Fruit fly (Drosophila melanogaster) whole organism, embryonic: Measurements from ENCODE around the gene CG9130.

Source experiments
- Aef1 ChIP-seq: fragments of 200-800 bp; sonication (Bioruptor generic); IDR thresholded peaks from 3 replicates; pipeline ENCODE4 v1.3.6; 2022; ENCODE audit warnings: missing biosample characterization, missing genetic modification characterization
- CG10209 ChIP-seq: fragments of 200-800 bp; sonication (Bioruptor generic); optimal IDR thresholded peaks from 3 replicates; lab custom pipeline; 2017; ENCODE audit warnings: missing biosample characterization, mild to moderate bottlenecking, missing genetic modification characterization, missing genetic modification reagents
- CG10267 ChIP-seq: fragments of 200-800 bp; sonication (Bioruptor generic); optimal IDR thresholded peaks from 2 replicates; lab custom pipeline; 2018; ENCODE audit warnings: missing biosample characterization, mild to moderate bottlenecking, missing genetic modification characterization, moderate library complexity
- CG11093 ChIP-seq: fragments of 200-800 bp; sonication (Bioruptor generic); IDR thresholded peaks from 3 replicates; pipeline ENCODE4 v1.3.6; 2022; ENCODE audit warnings: missing biosample characterization, missing genetic modification characterization
- CG11695 ChIP-seq: fragments of 200-800 bp; sonication (Bioruptor generic); IDR thresholded peaks from 3 replicates; pipeline ENCODE4 v1.3.6; 2022; ENCODE audit warnings: missing biosample characterization, missing genetic modification characterization
- CG11723 ChIP-seq: fragments of 200-800 bp; sonication (Bioruptor generic); optimal IDR thresholded peaks from 2 replicates; lab custom pipeline; 2017; ENCODE audit warnings: missing biosample characterization, mild to moderate bottlenecking, missing genetic modification characterization
- CG1233 ChIP-seq: fragments of 200-800 bp; sonication (Bioruptor generic); optimal IDR thresholded peaks from 4 replicates; lab custom pipeline; 2018; ENCODE audit warnings: missing biosample characterization, mild to moderate bottlenecking, missing genetic modification characterization
- CG17328 ChIP-seq: fragments of 200-800 bp; sonication (Bioruptor generic); IDR thresholded peaks from 2 replicates; pipeline ENCODE4 v1.3.6; 2022; ENCODE audit warnings: missing biosample characterization, missing genetic modification characterization
- CG17568 ChIP-seq: fragments of 200-800 bp; sonication (Bioruptor generic); optimal IDR thresholded peaks from 2 replicates; lab custom pipeline; 2018; ENCODE audit warnings: missing biosample characterization, mild to moderate bottlenecking, missing genetic modification characterization, moderate library complexity
- CG2116 ChIP-seq: fragments of 200-800 bp; sonication (Bioruptor generic); optimal IDR thresholded peaks from 3 replicates; lab custom pipeline; 2018; ENCODE audit warnings: missing biosample characterization, mild to moderate bottlenecking, missing genetic modification characterization
- CG2202 ChIP-seq: fragments of 200-800 bp; sonication (Bioruptor generic); optimal IDR thresholded peaks from 2 replicates; lab custom pipeline; 2018; ENCODE audit warnings: missing biosample characterization, mild to moderate bottlenecking, missing genetic modification characterization
- CG2875 ChIP-seq: fragments of 200-800 bp; sonication (Bioruptor generic); optimal IDR thresholded peaks from 2 replicates; lab custom pipeline; 2017; ENCODE audit warnings: missing biosample characterization, mild to moderate bottlenecking, missing genetic modification characterization, missing genetic modification reagents
- CG31224 ChIP-seq: fragments of 200-800 bp; sonication (Bioruptor generic); IDR thresholded peaks from 2 replicates; pipeline ENCODE4 v1.3.6; 2022; ENCODE audit warnings: missing biosample characterization, missing genetic modification characterization
- CG32767 ChIP-seq: fragments of 200-800 bp; sonication (Bioruptor generic); IDR thresholded peaks from 2 replicates; pipeline ENCODE4 v1.3.6; 2022; ENCODE audit warnings: missing biosample characterization, missing genetic modification characterization
- CG3995 ChIP-seq: fragments of 200-800 bp; sonication (Bioruptor generic); optimal IDR thresholded peaks from 3 replicates; lab custom pipeline; 2016; ENCODE audit warnings: missing biosample characterization, missing genetic modification characterization
- CG4282 ChIP-seq: fragments of 200-800 bp; sonication (Bioruptor generic); optimal IDR thresholded peaks from 2 replicates; lab custom pipeline; 2016; ENCODE audit warnings: missing biosample characterization, missing genetic modification characterization
- CG4707 ChIP-seq: fragments of 200-800 bp; sonication (Bioruptor generic); optimal IDR thresholded peaks from 2 replicates; lab custom pipeline; 2018; ENCODE audit warnings: missing biosample characterization, mild to moderate bottlenecking, missing genetic modification characterization, moderate library complexity
- CG6272 ChIP-seq: fragments of 200-800 bp; sonication (Bioruptor generic); IDR thresholded peaks from 2 replicates; pipeline ENCODE4 v1.3.6; 2022; ENCODE audit warnings: missing biosample characterization, missing genetic modification characterization
- CG7372 ChIP-seq: fragments of 200-800 bp; sonication (Bioruptor generic); IDR thresholded peaks from 2 replicates; pipeline ENCODE4 v1.3.6; 2022; ENCODE audit warnings: missing biosample characterization, missing genetic modification characterization
- CG7745 ChIP-seq: fragments of 200-800 bp; sonication (Bioruptor generic); optimal IDR thresholded peaks from 2 replicates; lab custom pipeline; 2018; ENCODE audit warnings: missing biosample characterization, mild to moderate bottlenecking, missing genetic modification characterization, moderate library complexity
- Chrac-16 ChIP-seq: fragments of 200-800 bp; sonication (Bioruptor generic); optimal IDR thresholded peaks from 3 replicates; lab custom pipeline; 2016; ENCODE audit warnings: missing biosample characterization, missing genetic modification characterization
- CrebB ChIP-seq: fragments of 200-800 bp; sonication (Bioruptor generic); optimal IDR thresholded peaks from 3 replicates; lab custom pipeline; 2018; ENCODE audit warnings: missing biosample characterization, mild to moderate bottlenecking, missing genetic modification characterization
- Deaf1 ChIP-seq: fragments of 200-800 bp; optimal IDR thresholded peaks from 3 replicates; lab custom pipeline; 2019; ENCODE audit warnings: missing biosample characterization, mild to moderate bottlenecking, missing genetic modification characterization, moderate library complexity
- ERR ChIP-seq: fragments of 200-800 bp; sonication (Bioruptor generic); optimal IDR thresholded peaks from 2 replicates; lab custom pipeline; 2016; ENCODE audit warnings: missing biosample characterization, missing genetic modification characterization
- Fer2 ChIP-seq: fragments of 200-800 bp; sonication (Bioruptor generic); optimal IDR thresholded peaks from 2 replicates; lab custom pipeline; 2018; ENCODE audit warnings: missing biosample characterization, mild to moderate bottlenecking, missing genetic modification characterization, moderate library complexity
- GATAe ChIP-seq: fragments of 200-800 bp; sonication (Bioruptor generic); conservative IDR thresholded peaks from 2 replicates; pipeline ENCODE4 v1.3.6; 2022; ENCODE audit warnings: missing biosample characterization, missing genetic modification characterization
- HLH54F ChIP-seq: fragments of 200-800 bp; sonication (Bioruptor generic); optimal IDR thresholded peaks from 3 replicates; lab custom pipeline; 2016; ENCODE audit warnings: missing biosample characterization, missing genetic modification characterization
- Hr39 ChIP-seq: fragments of >200 bp; optimal IDR thresholded peaks from 2 replicates; lab custom pipeline; 2017
- Lim3 ChIP-seq: fragments of 200-800 bp; sonication (Bioruptor generic); IDR thresholded peaks from 2 replicates; pipeline ENCODE4 v1.3.6; 2022; ENCODE audit warnings: missing biosample characterization, missing genetic modification characterization
- NC2β ChIP-seq: fragments of 200-800 bp; sonication (Bioruptor generic); optimal IDR thresholded peaks from 2 replicates; lab custom pipeline; 2016; ENCODE audit warnings: missing biosample characterization, missing genetic modification characterization
- Oli ChIP-seq: fragments of 200-800 bp; sonication (Bioruptor generic); optimal IDR thresholded peaks from 2 replicates; lab custom pipeline; 2018; ENCODE audit warnings: missing biosample characterization, mild to moderate bottlenecking, missing genetic modification characterization, moderate library complexity
- Rx ChIP-seq: fragments of 200-800 bp; sonication (Bioruptor generic); IDR thresholded peaks from 2 replicates; pipeline ENCODE4 v1.3.6; 2022; ENCODE audit warnings: missing biosample characterization, missing genetic modification characterization
- Xrp1 ChIP-seq: fragments of 200-800 bp; sonication (Bioruptor generic); IDR thresholded peaks from 2 replicates; pipeline ENCODE4 v1.3.6; 2022; ENCODE audit warnings: missing biosample characterization, missing genetic modification characterization
- YL-1 ChIP-seq: fragments of 200-800 bp; sonication (Bioruptor generic); optimal IDR thresholded peaks from 3 replicates; lab custom pipeline; 2017; ENCODE audit warnings: missing biosample characterization, mild to moderate bottlenecking, missing genetic modification characterization
- bigmax ChIP-seq: fragments of 200-800 bp; sonication (Bioruptor generic); optimal IDR thresholded peaks from 2 replicates; lab custom pipeline; 2018; ENCODE audit warnings: missing biosample characterization, mild to moderate bottlenecking, missing genetic modification characterization
- bowl ChIP-seq: fragments of 200-800 bp; sonication (Bioruptor generic); IDR thresholded peaks from 2 replicates; pipeline ENCODE4 v1.3.6; 2022; ENCODE audit warnings: missing biosample characterization, missing genetic modification characterization
- bsh ChIP-seq, 2 experiments: fragments of 200-800 bp; sonication (Bioruptor generic); optimal IDR thresholded peaks; 2 replicates each; lab custom pipeline; 2017 to 2018; ENCODE audit warnings: mild to moderate bottlenecking in 2 of 2, missing biosample characterization in 2 of 2, missing genetic modification characterization in 2 of 2, moderate library complexity in 1 of 2
- chinmo ChIP-seq: fragments of 200-800 bp; sonication (Bioruptor generic); IDR thresholded peaks from 4 replicates; pipeline ENCODE4 v1.3.6; 2022; ENCODE audit warnings: missing biosample characterization, missing genetic modification characterization; ENCODE audit not compliant: partially characterized antibody
- gcm ChIP-seq: fragments of 200-800 bp; sonication (Bioruptor generic); optimal IDR thresholded peaks from 2 replicates; lab custom pipeline; 2019; ENCODE audit warnings: missing biosample characterization, mild to moderate bottlenecking, missing genetic modification characterization, moderate library complexity
- klu ChIP-seq: fragments of 200-800 bp; sonication (Bioruptor generic); IDR thresholded peaks from 2 replicates; pipeline ENCODE4 v1.3.6; 2022; ENCODE audit warnings: missing biosample characterization, missing genetic modification characterization
- knrl ChIP-seq: fragments of 200-800 bp; sonication (Bioruptor generic); IDR thresholded peaks from 3 replicates; pipeline ENCODE4 v1.3.6; 2022; ENCODE audit warnings: missing biosample characterization, missing genetic modification characterization; ENCODE audit not compliant: partially characterized antibody
- nau ChIP-seq: fragments of 200-800 bp; sonication (Bioruptor generic); optimal IDR thresholded peaks from 3 replicates; lab custom pipeline; 2017; ENCODE audit warnings: missing biosample characterization, mild to moderate bottlenecking, missing genetic modification characterization, missing genetic modification reagents
- nmo ChIP-seq: fragments of 200-800 bp; sonication (Bioruptor generic); optimal IDR thresholded peaks from 2 replicates; lab custom pipeline; 2018; ENCODE audit warnings: missing biosample characterization, mild to moderate bottlenecking, missing genetic modification characterization, moderate library complexity
- peb ChIP-seq: fragments of 200-800 bp; sonication (Bioruptor generic); IDR thresholded peaks from 2 replicates; pipeline ENCODE4 v1.3.6; 2022; ENCODE audit warnings: missing biosample characterization, missing genetic modification characterization
- pros ChIP-seq: fragments of 200-800 bp; sonication (Bioruptor generic); optimal IDR thresholded peaks from 3 replicates; lab custom pipeline; 2019; ENCODE audit warnings: missing biosample characterization, mild to moderate bottlenecking, missing genetic modification characterization, moderate library complexity
- run ChIP-seq: fragments of 200-800 bp; sonication (Bioruptor generic); optimal IDR thresholded peaks from 3 replicates; lab custom pipeline; 2018; ENCODE audit warnings: missing biosample characterization, mild to moderate bottlenecking, missing genetic modification characterization
- schlank ChIP-seq: fragments of 200-800 bp; sonication (Bioruptor generic); optimal IDR thresholded peaks from 2 replicates; lab custom pipeline; 2018; ENCODE audit warnings: missing biosample characterization, mild to moderate bottlenecking, missing genetic modification characterization
- tup ChIP-seq: fragments of 200-800 bp; sonication (Bioruptor generic); optimal IDR thresholded peaks from 2 replicates; lab custom pipeline; 2016; ENCODE audit warnings: missing biosample characterization, mild to moderate bottlenecking, missing genetic modification characterization, moderate library complexity
- usp ChIP-seq: fragments of >200 bp; optimal IDR thresholded peaks from 2 replicates; lab custom pipeline; 2017; ENCODE audit warnings: missing biosample characterization, missing genetic modification characterization
- wor ChIP-seq: fragments of 200-800 bp; sonication (Bioruptor generic); IDR thresholded peaks from 2 replicates; pipeline ENCODE4 v1.3.6; 2022; ENCODE audit warnings: missing biosample characterization, missing genetic modification characterization

Gene CG9130

DNA sequence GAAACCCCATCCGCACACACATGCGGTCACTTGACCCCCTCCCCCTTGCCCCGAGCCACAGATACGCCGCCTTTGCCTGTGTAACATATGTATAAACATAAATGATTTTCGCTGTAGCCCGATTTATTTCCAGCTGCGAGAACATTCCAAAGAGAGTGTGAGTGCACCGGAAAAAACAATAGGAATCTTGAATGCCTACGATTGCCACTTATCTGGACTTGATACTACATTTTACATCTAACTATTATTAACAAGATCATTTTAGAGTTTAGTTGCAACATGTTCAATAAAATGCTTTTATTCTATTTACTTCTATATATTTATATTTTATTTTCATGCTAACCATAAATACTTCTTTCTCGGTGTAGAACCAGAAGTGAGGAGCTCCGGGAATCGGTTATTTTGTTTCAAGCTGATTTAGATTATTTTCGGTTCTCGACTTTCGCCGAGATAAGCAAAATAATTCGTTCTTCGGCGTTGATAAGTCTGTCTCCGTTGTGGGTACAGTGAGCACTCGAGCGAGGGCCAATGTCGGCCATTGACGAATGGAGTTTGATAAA lies 48.3 kb downstream of the CG9130 start (continued):
- TF ChIP-seq CG4282 (GFP tag; lab: Kevin White, UChicago) (no peak), CG17568 (GFP tag; lab: Kevin White, UChicago) (no peak), ERR (GFP tag; lab: Kevin White, UChicago) (no peak), CG2875 (peak; percentile 81), CG2202 (tag; lab: Kevin White, UChicago) (peak; percentile 71), CG4707 (GFP tag; lab: Kevin White, UChicago) (peak; percentile 50), knrl (GFP tag; lab: Robert Waterston, UW) (no peak), bowl (GFP tag; lab: Robert Waterston, UW) (peak; percentile 58; the same call in 1 of the 2 replicates), NC2β (GFP tag; lab: Kevin White, UChicago) (peak; percentile 19), usp (no peak), Deaf1 (tag; lab: Kevin White, UChicago) (peak; percentile 68), Rx (GFP tag; lab: Robert Waterston, UW) (peak; percentile 70), CG11093 (GFP tag; lab: Robert Waterston, UW) (peak; percentile 55; the same call in 2 of the 3 replicates), nmo (GFP tag; lab: Kevin White, UChicago) (peak; percentile 90), YL-1 (GFP tag; lab: Kevin White, UChicago) (peak; percentile 48), CG32767 (no peak), HLH54F (GFP tag; lab: Kevin White, UChicago) (no peak), CG7745 (tag; lab: Kevin White, UChicago) (no peak), Hr39 (no peak), CG10267 (peak; percentile 84), CG1233 (GFP tag; lab: Kevin White, UChicago) (peak; percentile 72), pros (GFP tag; lab: Kevin White, UChicago) (peak; percentile 75), run (peak; percentile 60), peb (GFP tag; lab: Robert Waterston, UW) (peak; percentile 70; the same call in 1 of the 2 replicates), Chrac-16 (GFP tag; lab: Kevin White, UChicago) (peak; percentile 68), Xrp1 (GFP tag; lab: Robert Waterston, UW) (peak; percentile 93), CG3995 (no peak), bigmax (no peak), tup (GFP tag; lab: Kevin White, UChicago) (peak; percentile 26), gcm (peak; percentile 87), CG2116 (GFP tag; lab: Kevin White, UChicago) (peak; percentile 47), klu (GFP tag; lab: Robert Waterston, UW) (peak; percentile 27; the same call in 1 of the 2 replicates), bsh (GFP tag; optimal IDR thresholded peaks at IDR 0.05; lab: Kevin White, UChicago) (peak in 1 of 2 experiments; percentile 91), CG31224 (GFP tag; lab: Robert Waterston, UW) (peak; percentile 67), Fer2 (tag; lab: Kevin White, UChicago) (peak; percentile 57), wor (peak; percentile 63), GATAe (GFP tag; lab: Robert Waterston, UW) (no peak), schlank (tag; lab: Kevin White, UChicago) (no peak), Lim3 (no peak), nau (GFP tag; lab: Kevin White, UChicago) (no peak), CrebB (peak; percentile 58), CG6272 (GFP tag; lab: Robert Waterston, UW) (peak; percentile 62), CG10209 (peak; percentile 79), CG17328 (peak; percentile 80), chinmo (GFP tag; lab: Robert Waterston, UW) (no peak), Aef1 (GFP tag; lab: Robert Waterston, UW) (peak; percentile 53; the same call in 2 of the 3 replicates), CG11695 (GFP tag; lab: Robert Waterston, UW) (peak; percentile 83), Oli (tag; lab: Kevin White, UChicago) (peak; percentile 83), CG11723 (peak; percentile 65), CG7372 (GFP tag; lab: Robert Waterston, UW) (peak; percentile 33; the same call in 1 of the 2 replicates)
